Worm (Caenorhabditis elegans): ENCODE measurements around the gene C28H8.7.

The C28H8.7 gene

DNA sequence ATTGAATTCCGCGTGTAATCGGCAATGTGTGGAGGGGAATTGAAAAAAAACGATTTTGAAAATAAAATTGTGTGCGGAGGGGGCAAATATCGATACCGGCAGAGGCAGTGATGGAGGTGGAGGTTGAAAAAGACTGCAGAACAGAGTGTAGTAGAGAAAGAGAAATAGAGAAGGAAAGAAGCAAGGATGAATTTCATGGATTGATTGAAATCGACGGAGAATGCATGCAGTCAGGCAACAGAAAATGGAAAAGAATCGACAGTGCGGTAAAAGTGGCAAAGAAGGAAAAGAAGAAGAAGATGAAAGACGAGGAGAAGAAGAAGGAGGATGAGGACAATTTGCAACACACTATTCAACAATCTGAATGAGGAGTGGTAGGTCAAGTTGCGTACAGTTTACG, 50.0 kb downstream of the C28H8.7 start, which contains the start of gene W04D12.1:
W04D12.1 (plus strand) TSS at position 111 of the 400 bp plus-strand sequence.
- TF ChIP-seq ets-7 (tag; optimal IDR thresholded peaks at IDR 0.05) (no peak), tra-4 (tag; optimal IDR thresholded peaks at IDR 0.05) (no peak), tbx-11 (GFP tag; IDR thresholded peaks at IDR 0.05) (no peak)

DNA sequence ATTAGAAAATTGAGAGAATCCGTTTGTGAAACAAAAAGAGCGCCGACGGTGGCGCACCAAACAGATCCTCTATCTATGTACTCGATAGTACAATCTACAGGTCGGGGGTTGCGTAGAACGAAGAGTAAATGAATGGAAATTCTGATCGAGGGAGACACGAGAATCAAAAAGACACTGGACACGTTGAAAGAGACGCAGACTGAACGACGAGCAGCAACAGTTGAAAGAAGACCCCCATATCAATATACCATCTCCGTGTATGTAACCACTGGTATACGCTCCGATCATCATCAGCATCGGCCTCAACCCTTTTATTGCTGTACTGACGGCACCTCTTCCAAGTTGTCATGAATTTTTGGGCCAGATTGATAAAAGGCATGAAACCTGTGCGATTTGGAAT, 50.5 kb downstream of the C28H8.7 start:
- TF ChIP-seq hmg-4 (GFP tag; optimal IDR thresholded peaks at IDR 0.05), result no peak
- no peak for TF ChIP-seq sea-1 (GFP tag; conservative IDR thresholded peaks at IDR 0.05)
- no peak for TF ChIP-seq pes-1 (GFP tag; IDR thresholded peaks at IDR 0.05)
- TF ChIP-seq F13C5.2 (tag; optimal IDR thresholded peaks at IDR 0.05), result no peak
- no peak for TF ChIP-seq ets-7 (tag; optimal IDR thresholded peaks at IDR 0.05)
- TF ChIP-seq hmbx-1 (tag; optimal IDR thresholded peaks at IDR 0.05), result no peak
- TF ChIP-seq aly-1 (tag; optimal IDR thresholded peaks at IDR 0.05), result no peak
- no peak for TF ChIP-seq hnd-1 (tag; optimal IDR thresholded peaks at IDR 0.05)
- TF ChIP-seq ceh-13 (GFP tag; optimal IDR thresholded peaks at IDR 0.05), result no peak
- TF ChIP-seq tra-4 (tag; optimal IDR thresholded peaks at IDR 0.05), result no peak
- TF ChIP-seq ceh-36 (tag; optimal IDR thresholded peaks at IDR 0.05), result no peak
- no peak for TF ChIP-seq tbx-37 (GFP tag; conservative IDR thresholded peaks at IDR 0.05)
- TF ChIP-seq B0310.2 (tag; optimal IDR thresholded peaks at IDR 0.05), result no peak
- no peak for TF ChIP-seq scrt-1 (GFP tag; IDR thresholded peaks at IDR 0.05)
- no peak for TF ChIP-seq flt-1 (GFP tag; IDR thresholded peaks at IDR 0.05)
- no peak for TF ChIP-seq tbx-11 (GFP tag; IDR thresholded peaks at IDR 0.05)
- no peak for TF ChIP-seq ama-1 (optimal IDR thresholded peaks at IDR 0.05)

Measured in whole organism, early embryonic.